Fruit fly (Drosophila melanogaster): Measurements from ENCODE around the gene CG14615.

DNA sequence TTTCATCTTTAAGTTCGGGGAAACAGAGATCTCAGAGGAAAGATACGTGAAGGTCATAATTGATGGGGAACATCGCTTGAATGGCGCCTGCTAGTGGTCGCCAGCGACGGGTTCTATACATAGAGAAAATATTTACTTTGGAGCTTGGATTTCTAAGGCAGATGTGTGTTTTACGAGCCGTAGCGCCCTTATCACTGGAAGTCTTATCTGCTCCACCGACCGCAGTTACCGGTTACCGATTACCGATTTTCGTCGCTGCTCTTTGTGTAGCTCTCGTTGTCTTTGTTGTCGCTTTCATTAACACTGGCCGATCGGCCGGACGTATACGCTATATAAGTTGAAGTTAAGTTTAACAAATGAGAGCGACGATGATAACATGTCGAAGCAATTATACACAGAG, 41.3 kb upstream of the CG14615 start:
- no peak for TF ChIP-seq CG14711 (tag; optimal IDR thresholded peaks at IDR 0.05)
- TF ChIP-seq Crg-1 (GFP tag; optimal IDR thresholded peaks at IDR 0.05): no peak
- no peak for TF ChIP-seq Clk (GFP tag; optimal IDR thresholded peaks at IDR 0.05)
- TF ChIP-seq CG1620 (GFP tag; optimal IDR thresholded peaks at IDR 0.05): no peak
- no peak for TF ChIP-seq CG7045 (GFP tag; optimal IDR thresholded peaks at IDR 0.05)
- no peak for TF ChIP-seq CG5204 (GFP tag; optimal IDR thresholded peaks at IDR 0.05)
- TF ChIP-seq kay (GFP tag; ENCODE audit: borderline replicate concordance): no peak
- TF ChIP-seq CG12768 (GFP tag; optimal IDR thresholded peaks at IDR 0.05): no peak
- no peak for TF ChIP-seq Hr96 (GFP tag; optimal IDR thresholded peaks at IDR 0.05)
- TF ChIP-seq Mnt (GFP tag; optimal IDR thresholded peaks at IDR 0.05): no peak

Data from whole organism, adult.